Fruit fly (Drosophila melanogaster): ENCODE measurements around the gene Edg84A.

dm6 chr3R:6664371-6665116 lies 19.7 kb upstream of the Edg84A start:
- TF ChIP-seq CG17186 (GFP tag; optimal IDR thresholded peaks at IDR 0.05) = no peak
- peak; percentile 16 for TF ChIP-seq D19A (tag; optimal IDR thresholded peaks at IDR 0.05)
- TF ChIP-seq CG6854 (GFP tag; optimal IDR thresholded peaks at IDR 0.05) = no peak
- TF ChIP-seq CG12219 (GFP tag; optimal IDR thresholded peaks at IDR 0.05) = no peak
- peak; percentile 51 for TF ChIP-seq nmo (GFP tag; optimal IDR thresholded peaks at IDR 0.05)
- no peak for TF ChIP-seq pum (GFP tag; optimal IDR thresholded peaks at IDR 0.05)
- TF ChIP-seq Side (GFP tag; optimal IDR thresholded peaks at IDR 0.05) = no peak
- TF ChIP-seq CG31365 (tag; optimal IDR thresholded peaks at IDR 0.05) = no peak
- TF ChIP-seq Eip74EF (GFP tag; optimal IDR thresholded peaks at IDR 0.05) = no peak
- TF ChIP-seq CG5245 (GFP tag; optimal IDR thresholded peaks at IDR 0.05) = no peak
- no peak for TF ChIP-seq CG2199 (GFP tag; IDR thresholded peaks at IDR 0.05)
- no peak for TF ChIP-seq CG34422 (GFP tag; IDR thresholded peaks at IDR 0.05)
- no peak for TF ChIP-seq Poxn (GFP tag; IDR thresholded peaks at IDR 0.05)

Data from whole organism, embryonic.